Worm (Caenorhabditis elegans) whole organism, L1 larva: Measurements from ENCODE around the gene ubc-24.

ENCODE experiments used
- dpl-1 ChIP-seq, 3 experiments: fragments of 150-350 bp in 2 of 3; sonication (generic microtip) in 1 of 3; optimal IDR thresholded peaks; 2 replicates each; lab custom pipeline; 2014 to 2017; ENCODE audit warnings: missing biosample characterization in 3 of 3, missing genetic modification characterization in 3 of 3, missing genetic modification reagents in 3 of 3
- elt-3 ChIP-seq, 6 experiments: fragments of 150-350 bp in 1 of 6; sonication (generic microtip); optimal IDR thresholded peaks; 2 replicates each; lab custom pipeline; 2017 to 2018; ENCODE audit warnings: missing biosample characterization in 6 of 6, missing genetic modification characterization in 6 of 6, inconsistent platforms in 1 of 6
- fkh-10 ChIP-seq: sonication (generic microtip); optimal IDR thresholded peaks from 2 replicates; lab custom pipeline; 2017; ENCODE audit warnings: missing biosample characterization, missing genetic modification reagents, missing genetic modification characterization
- lin-13 ChIP-seq: fragments of 150-350 bp; optimal IDR thresholded peaks from 2 replicates; lab custom pipeline; 2014; ENCODE audit warnings: missing biosample characterization, missing genetic modification reagents, missing genetic modification characterization
- lsy-2 ChIP-seq, 2 experiments: fragments of 150-350 bp; optimal IDR thresholded peaks; 2 replicates each; lab custom pipeline; 2014; ENCODE audit warnings: missing biosample characterization in 2 of 2, missing genetic modification characterization in 2 of 2
- unc-62 ChIP-seq: fragments of 150-350 bp; optimal IDR thresholded peaks from 2 replicates; lab custom pipeline; 2014; ENCODE audit warnings: missing biosample characterization, missing genetic modification reagents, missing genetic modification characterization
- zip-4 ChIP-seq: fragments of 200-800 bp; sonication (Bioruptor generic); optimal IDR thresholded peaks from 2 replicates; lab custom pipeline; 2018; ENCODE audit warnings: mild to moderate bottlenecking, missing genetic modification characterization, moderate library complexity, missing compliant biosample characterization

- TF ChIP-seq dpl-1 (GFP tag; optimal IDR thresholded peaks at IDR 0.05; lab: Kevin White, UChicago), result no peak
- no peak for TF ChIP-seq lin-13 (GFP tag; lab: Kevin White, UChicago)
- TF ChIP-seq unc-62 (GFP tag; lab: Kevin White, UChicago), result no peak
- TF ChIP-seq elt-3 (tag; optimal IDR thresholded peaks at IDR 0.05; lab: Kevin White, UChicago), result no peak
- TF ChIP-seq fkh-10, result no peak
- TF ChIP-seq zip-4, result no peak
- no peak for TF ChIP-seq lsy-2 (tag; optimal IDR thresholded peaks at IDR 0.05; lab: Kevin White, UChicago)
Observed at ce11 chrII:8442717-8443223, 37.4 kb downstream of the ubc-24 start, which contains the start of gene eif-3.G.
